Worm (Caenorhabditis elegans): ENCODE results near the gene T12B3.3.
A peak's percentile ranks its signal among the peaks of the same experiment; 100 is the strongest.
"Not testable (repeated sequence)": the region's sequence is repeated elsewhere in the genome, so short reads cannot be mapped to it uniquely, and the experiment has no call there.

T12B3.3 gene

ce11 chrIV:7374847-7375246 is at the start of gene T12B3.3:
Gene T12B3.3, plus strand, starts transcription at chrIV:7375147.
- TF ChIP-seq lir-3 (tag; optimal IDR thresholded peaks at IDR 0.05; ENCODE audit: poor library complexity); ceh-88 (GFP tag; IDR thresholded peaks at IDR 0.05); hlh-4 (tag; optimal IDR thresholded peaks at IDR 0.05): not testable (repeated sequence)

ce11 chrIV:7325698-7326097 is 49.2 kb upstream of the T12B3.3 start:
- TF ChIP-seq unc-62 (GFP tag; optimal IDR thresholded peaks at IDR 0.05) (no peak), efl-1 (optimal IDR thresholded peaks at IDR 0.05) (no peak), efl-1 (GFP tag; optimal IDR thresholded peaks at IDR 0.05 in 1 of 2) (peak in 1 of 2 experiments; percentile 28), elt-2 (tag; optimal IDR thresholded peaks at IDR 0.05) (peak; percentile 52)

ce11 chrIV:7326613-7327149 is 48.3 kb upstream of the T12B3.3 start, which contains the start of gene ifo-1:
Gene ifo-1, minus strand, starts transcription at chrIV:7326663.
- TF ChIP-seq nhr-71 (tag; optimal IDR thresholded peaks at IDR 0.05) = no peak
- TF ChIP-seq unc-30 (tag; optimal IDR thresholded peaks at IDR 0.05) = no peak
- TF ChIP-seq lsy-2 (tag; optimal IDR thresholded peaks at IDR 0.05) = no peak
- TF ChIP-seq lin-35 (GFP tag; optimal IDR thresholded peaks at IDR 0.05) = peak in 1 of 2 experiments; percentile 33
- TF ChIP-seq nhr-20 (tag; optimal IDR thresholded peaks at IDR 0.05) = peak; percentile 20
- TF ChIP-seq nhr-90 (tag; optimal IDR thresholded peaks at IDR 0.05; ENCODE audit: poor library complexity) = peak; percentile 10
- no peak for TF ChIP-seq rnt-1 (tag; optimal IDR thresholded peaks at IDR 0.05)
- peak; percentile 70 for TF ChIP-seq pqm-1 (tag; optimal IDR thresholded peaks at IDR 0.05)
- no peak for TF ChIP-seq tlp-1 (tag; optimal IDR thresholded peaks at IDR 0.05)
- peak; percentile 88 for TF ChIP-seq elt-2 (tag; optimal IDR thresholded peaks at IDR 0.05)

ce11 chrIV:7328918-7329317 is 46.0 kb upstream of the T12B3.3 start, which contains the start of gene sqst-2:
Gene sqst-2, minus strand, starts transcription at chrIV:7328975.
- TF ChIP-seq pqm-1 (tag; optimal IDR thresholded peaks at IDR 0.05) (no peak), pax-3 (tag; optimal IDR thresholded peaks at IDR 0.05) (no peak), C16A3.4 (tag; optimal IDR thresholded peaks at IDR 0.05) (no peak), mdl-1 (tag; optimal IDR thresholded peaks at IDR 0.05) (no peak), lin-39 (tag; optimal IDR thresholded peaks at IDR 0.05) (no peak), blmp-1 (tag; optimal IDR thresholded peaks at IDR 0.05) (no peak), F16B12.6 (tag; optimal IDR thresholded peaks at IDR 0.05) (no peak)

- TF ChIP-seq rnt-1 (tag; optimal IDR thresholded peaks at IDR 0.05) (no peak), nhr-47 (tag; optimal IDR thresholded peaks at IDR 0.05) (no peak), C34B4.2 (tag; optimal IDR thresholded peaks at IDR 0.05) (no peak), egl-27 (tag; optimal IDR thresholded peaks at IDR 0.05) (no peak), aly-2 (tag; optimal IDR thresholded peaks at IDR 0.05) (no peak), lin-15B (tag; optimal IDR thresholded peaks at IDR 0.05) (no peak), fkh-10 (GFP tag; optimal IDR thresholded peaks at IDR 0.05) (no peak), nhr-85 (tag) (no peak), ztf-4 (tag; optimal IDR thresholded peaks at IDR 0.05) (no peak), nhr-84 (tag; optimal IDR thresholded peaks at IDR 0.05) (no peak), alr-1 (tag; optimal IDR thresholded peaks at IDR 0.05; ENCODE audit: borderline replicate concordance) (no peak), skn-1 (tag; optimal IDR thresholded peaks at IDR 0.05) (no peak)
These were observed 42.3 kb upstream of the T12B3.3 start, which contains the start of gene ocr-4 for ce11 chrIV:7332695-7333094. Gene ocr-4, minus strand, starts transcription at chrIV:7332795.

ce11 chrIV:7338042-7338441 is 36.9 kb upstream of the T12B3.3 start:
- no peak for TF ChIP-seq lin-35 (GFP tag; optimal IDR thresholded peaks at IDR 0.05)
